Fruit fly (Drosophila melanogaster) whole organism, embryonic: ENCODE measurements around the gene Abl.

Experiments used
- Abd-B ChIP-seq: fragments of 200-800 bp; sonication (Bioruptor generic); optimal IDR thresholded peaks from 2 replicates; lab custom pipeline; 2018; ENCODE audit warnings: missing biosample characterization, mild to moderate bottlenecking, missing genetic modification characterization, moderate library complexity
- Aef1 ChIP-seq: fragments of 200-800 bp; sonication (Bioruptor generic); IDR thresholded peaks from 3 replicates; pipeline ENCODE4 v1.3.6; 2022; ENCODE audit warnings: missing biosample characterization, missing genetic modification characterization
- Bteb2 ChIP-seq: fragments of 200-800 bp; sonication (Bioruptor generic); optimal IDR thresholded peaks from 2 replicates; lab custom pipeline; 2016; ENCODE audit warnings: missing biosample characterization, missing genetic modification characterization
- CG10267 ChIP-seq: fragments of 200-800 bp; sonication (Bioruptor generic); optimal IDR thresholded peaks from 2 replicates; lab custom pipeline; 2018; ENCODE audit warnings: missing biosample characterization, mild to moderate bottlenecking, missing genetic modification characterization, moderate library complexity
- CG10431 ChIP-seq: fragments of 200-800 bp; sonication (Bioruptor generic); optimal IDR thresholded peaks from 3 replicates; lab custom pipeline; 2018; ENCODE audit warnings: missing biosample characterization, mild to moderate bottlenecking, missing genetic modification characterization
- CG10654 ChIP-seq: fragments of 200-800 bp; sonication (Bioruptor generic); optimal IDR thresholded peaks from 2 replicates; lab custom pipeline; 2016; ENCODE audit warnings: missing biosample characterization, missing genetic modification characterization
- CG11093 ChIP-seq: fragments of 200-800 bp; sonication (Bioruptor generic); IDR thresholded peaks from 3 replicates; pipeline ENCODE4 v1.3.6; 2022; ENCODE audit warnings: missing biosample characterization, missing genetic modification characterization
- CG12391 ChIP-seq: fragments of 200-800 bp; sonication (Bioruptor generic); optimal IDR thresholded peaks from 3 replicates; lab custom pipeline; 2018; ENCODE audit warnings: missing biosample characterization, mild to moderate bottlenecking, missing genetic modification characterization, moderate library complexity
- CG13296 ChIP-seq: fragments of 200-800 bp; sonication (Bioruptor generic); optimal IDR thresholded peaks from 3 replicates; lab custom pipeline; 2018; ENCODE audit warnings: missing biosample characterization, mild to moderate bottlenecking, missing genetic modification characterization
- CG17568 ChIP-seq: fragments of 200-800 bp; sonication (Bioruptor generic); optimal IDR thresholded peaks from 2 replicates; lab custom pipeline; 2018; ENCODE audit warnings: missing biosample characterization, mild to moderate bottlenecking, missing genetic modification characterization, moderate library complexity
- CG18619 ChIP-seq: fragments of 200-800 bp; sonication (Bioruptor generic); optimal IDR thresholded peaks from 3 replicates; lab custom pipeline; 2017; ENCODE audit warnings: missing biosample characterization, mild to moderate bottlenecking, missing genetic modification characterization
- CG18764 ChIP-seq: fragments of 200-800 bp; sonication (Bioruptor generic); optimal IDR thresholded peaks from 3 replicates; lab custom pipeline; 2016; ENCODE audit warnings: missing biosample characterization, missing genetic modification characterization
- CG2678 ChIP-seq: fragments of 200-800 bp; sonication (Bioruptor generic); optimal IDR thresholded peaks from 3 replicates; lab custom pipeline; 2019; ENCODE audit warnings: missing biosample characterization, mild to moderate bottlenecking, missing genetic modification characterization, moderate library complexity
- CG3163 ChIP-seq: fragments of 200-800 bp; sonication (Bioruptor generic); optimal IDR thresholded peaks from 3 replicates; lab custom pipeline; 2016; ENCODE audit warnings: missing biosample characterization, missing genetic modification characterization
- CG34224 ChIP-seq: fragments of 200-800 bp; sonication (Bioruptor generic); IDR thresholded peaks from 3 replicates; pipeline ENCODE4 v1.3.6; 2022; ENCODE audit warnings: missing biosample characterization, missing genetic modification characterization; ENCODE audit not compliant: partially characterized antibody
- CG3995 ChIP-seq: fragments of 200-800 bp; sonication (Bioruptor generic); optimal IDR thresholded peaks from 3 replicates; lab custom pipeline; 2016; ENCODE audit warnings: missing biosample characterization, missing genetic modification characterization
- CG4730 ChIP-seq: fragments of 200-800 bp; sonication (Bioruptor generic); IDR thresholded peaks from 2 replicates; pipeline ENCODE4 v1.3.6; 2022; ENCODE audit warnings: missing biosample characterization, missing genetic modification characterization
- CG5953 ChIP-seq: fragments of 200-800 bp; sonication (Bioruptor generic); IDR thresholded peaks from 2 replicates; pipeline ENCODE4 v1.3.6; 2022; ENCODE audit warnings: missing biosample characterization, missing genetic modification characterization
- CG6254 ChIP-seq: fragments of 200-800 bp; sonication (Bioruptor generic); optimal IDR thresholded peaks from 3 replicates; lab custom pipeline; 2017; ENCODE audit warnings: mild to moderate bottlenecking, missing biosample characterization, missing genetic modification reagents, missing genetic modification characterization
- CG6689 ChIP-seq: fragments of 200-800 bp; sonication (Bioruptor generic); IDR thresholded peaks from 2 replicates; pipeline ENCODE4 v1.3.6; 2022; ENCODE audit warnings: missing biosample characterization, missing genetic modification characterization
- Fer3 ChIP-seq: fragments of 200-800 bp; sonication (Bioruptor generic); optimal IDR thresholded peaks from 2 replicates; lab custom pipeline; 2018; ENCODE audit warnings: missing biosample characterization, mild to moderate bottlenecking, missing genetic modification characterization, moderate library complexity
- NFAT ChIP-seq: fragments of 200-800 bp; sonication (Bioruptor generic); IDR thresholded peaks from 2 replicates; pipeline ENCODE4 v1.3.6; 2022; ENCODE audit warnings: missing biosample characterization, missing genetic modification characterization
- Optix ChIP-seq: fragments of 200-800 bp; sonication (Bioruptor generic); IDR thresholded peaks from 3 replicates; pipeline ENCODE4 v1.3.6; 2022; ENCODE audit warnings: missing biosample characterization, missing genetic modification characterization
- Sox100B ChIP-seq: fragments of 200-800 bp; sonication (Bioruptor generic); optimal IDR thresholded peaks from 3 replicates; lab custom pipeline; 2018; ENCODE audit warnings: missing biosample characterization, mild to moderate bottlenecking, missing genetic modification characterization
- TFAM ChIP-seq: fragments of 200-800 bp; sonication (Bioruptor generic); optimal IDR thresholded peaks from 2 replicates; lab custom pipeline; 2017; ENCODE audit warnings: missing biosample characterization, missing genetic modification characterization, inconsistent platforms
- Tbp ChIP-seq: fragments of >200 bp; optimal IDR thresholded peaks from 2 replicates; lab custom pipeline; 2018; ENCODE audit warnings: missing biosample characterization, missing genetic modification characterization
- Xbp1 ChIP-seq: fragments of 200-800 bp; sonication (Bioruptor generic); optimal IDR thresholded peaks from 3 replicates; lab custom pipeline; 2016; ENCODE audit warnings: missing biosample characterization, mild to moderate bottlenecking, missing genetic modification characterization
- ab ChIP-seq: fragments of 200-800 bp; sonication (Bioruptor generic); optimal IDR thresholded peaks from 2 replicates; lab custom pipeline; 2016; ENCODE audit warnings: missing biosample characterization, missing genetic modification characterization
- abd-A ChIP-seq: fragments of 200-800 bp; sonication (Bioruptor generic); optimal IDR thresholded peaks from 3 replicates; lab custom pipeline; 2019; ENCODE audit warnings: missing biosample characterization, mild to moderate bottlenecking, missing genetic modification characterization, moderate library complexity
- ash1 ChIP-seq: fragments of 200-800 bp; sonication (Bioruptor generic); optimal IDR thresholded peaks from 2 replicates; lab custom pipeline; 2018; ENCODE audit warnings: missing biosample characterization, mild to moderate bottlenecking, missing genetic modification characterization
- chm ChIP-seq: fragments of 200-800 bp; sonication (Bioruptor generic); IDR thresholded peaks from 2 replicates; pipeline ENCODE4 v1.3.6; 2022; ENCODE audit warnings: missing biosample characterization, missing genetic modification characterization
- cwo ChIP-seq: fragments of 200-800 bp; sonication (Bioruptor generic); optimal IDR thresholded peaks from 3 replicates; lab custom pipeline; 2017; ENCODE audit warnings: missing biosample characterization, missing genetic modification characterization, mild to moderate bottlenecking, moderate library complexity, missing genetic modification reagents
- da ChIP-seq: fragments of 200-800 bp; sonication (Bioruptor generic); optimal IDR thresholded peaks from 2 replicates; lab custom pipeline; 2016; ENCODE audit warnings: missing biosample characterization, missing genetic modification characterization
- fd3F ChIP-seq: fragments of 200-800 bp; sonication (Bioruptor generic); optimal IDR thresholded peaks from 2 replicates; lab custom pipeline; 2018; ENCODE audit warnings: missing biosample characterization, mild to moderate bottlenecking, missing genetic modification characterization, moderate library complexity
- gce ChIP-seq: fragments of 200-800 bp; sonication (Bioruptor generic); IDR thresholded peaks from 3 replicates; pipeline ENCODE4 v1.3.6; 2022; ENCODE audit warnings: missing biosample characterization, missing genetic modification characterization
- gfzf ChIP-seq: fragments of 200-800 bp; sonication (Bioruptor generic); optimal IDR thresholded peaks from 2 replicates; lab custom pipeline; 2016; ENCODE audit warnings: missing biosample characterization, mild to moderate bottlenecking, missing genetic modification characterization, moderate library complexity
- gsb-n ChIP-seq: fragments of 200-800 bp; sonication (Bioruptor generic); optimal IDR thresholded peaks from 3 replicates; lab custom pipeline; 2018; ENCODE audit warnings: missing biosample characterization, mild to moderate bottlenecking, missing genetic modification characterization
- gt ChIP-seq: fragments of 200-800 bp; sonication (Bioruptor generic); IDR thresholded peaks from 2 replicates; pipeline ENCODE4 v1.3.6; 2022; ENCODE audit warnings: missing biosample characterization, missing genetic modification characterization
- her ChIP-seq: fragments of 200-800 bp; sonication (Bioruptor generic); optimal IDR thresholded peaks from 2 replicates; lab custom pipeline; 2016; ENCODE audit warnings: missing biosample characterization, missing genetic modification characterization
- hth ChIP-seq: fragments of >200 bp; optimal IDR thresholded peaks from 2 replicates; lab custom pipeline; 2017; ENCODE audit warnings: inconsistent platforms
- klu ChIP-seq: fragments of 200-800 bp; sonication (Bioruptor generic); IDR thresholded peaks from 2 replicates; pipeline ENCODE4 v1.3.6; 2022; ENCODE audit warnings: missing biosample characterization, missing genetic modification characterization
- mirr ChIP-seq: fragments of 200-800 bp; sonication (Bioruptor generic); optimal IDR thresholded peaks from 3 replicates; lab custom pipeline; 2018; ENCODE audit warnings: missing biosample characterization, mild to moderate bottlenecking, missing genetic modification characterization
- p53 ChIP-seq: fragments of 200-800 bp; sonication (Bioruptor generic); optimal IDR thresholded peaks from 2 replicates; lab custom pipeline; 2016; ENCODE audit warnings: missing biosample characterization, missing genetic modification characterization
- pros ChIP-seq: fragments of 200-800 bp; sonication (Bioruptor generic); optimal IDR thresholded peaks from 3 replicates; lab custom pipeline; 2019; ENCODE audit warnings: missing biosample characterization, mild to moderate bottlenecking, missing genetic modification characterization, moderate library complexity
- scrt ChIP-seq: fragments of 200-800 bp; sonication (Bioruptor generic); optimal IDR thresholded peaks from 2 replicates; lab custom pipeline; 2018; ENCODE audit warnings: missing biosample characterization, mild to moderate bottlenecking, missing genetic modification characterization, moderate library complexity
- sens-2 ChIP-seq: fragments of 200-800 bp; sonication (Bioruptor generic); IDR thresholded peaks from 2 replicates; pipeline ENCODE4 v1.3.6; 2022; ENCODE audit warnings: missing biosample characterization, missing genetic modification characterization
- sisA ChIP-seq: fragments of 200-800 bp; sonication (Bioruptor generic); IDR thresholded peaks from 2 replicates; pipeline ENCODE4 v1.3.6; 2022; ENCODE audit warnings: missing biosample characterization, missing genetic modification characterization
- sob ChIP-seq: fragments of 200-800 bp; sonication (Bioruptor generic); IDR thresholded peaks from 2 replicates; pipeline ENCODE4 v1.3.6; 2022; ENCODE audit warnings: missing biosample characterization, missing genetic modification characterization
- twi ChIP-seq: fragments of 200-800 bp; optimal IDR thresholded peaks from 2 replicates; lab custom pipeline; 2019; ENCODE audit warnings: missing biosample characterization, mild to moderate bottlenecking, missing genetic modification characterization, moderate library complexity
- unc-4 ChIP-seq: fragments of 200-800 bp; sonication (Bioruptor generic); IDR thresholded peaks from 2 replicates; pipeline ENCODE4 v1.3.6; 2022; ENCODE audit warnings: missing biosample characterization, missing genetic modification characterization; ENCODE audit not compliant: partially characterized antibody
- wor ChIP-seq: fragments of 200-800 bp; sonication (Bioruptor generic); IDR thresholded peaks from 2 replicates; pipeline ENCODE4 v1.3.6; 2022; ENCODE audit warnings: missing biosample characterization, missing genetic modification characterization
- zfh1 ChIP-seq: fragments of 200-800 bp; sonication (Bioruptor generic); IDR thresholded peaks from 3 replicates; pipeline ENCODE4 v1.3.6; 2022; ENCODE audit warnings: missing biosample characterization, missing genetic modification characterization

Abl gene

dm6 chr3L:16609120-16609519, 38.6 kb downstream of the Abl start, which contains the start of gene CG4098 (continued):
- TF ChIP-seq CG10654 (GFP tag; lab: Kevin White, UChicago) (peak; percentile 30), gsb-n (tag; lab: Kevin White, UChicago) (no peak), CG18619 (GFP tag; lab: Kevin White, UChicago) (peak; percentile 20), Fer3 (tag; lab: Kevin White, UChicago) (peak; percentile 54), ab (GFP tag; lab: Kevin White, UChicago) (peak; percentile 12), CG34224 (no peak), CG18764 (GFP tag; lab: Kevin White, UChicago) (no peak), Abd-B (peak; percentile 5), chm (peak; percentile 62), hth (lab: Kevin White, UChicago) (no peak), gce (0 out of 3 replicates have a peak, but pooled peaks have one; percentile 64), sob (GFP tag; lab: Robert Waterston, UW) (peak; percentile 82), abd-A (tag; lab: Kevin White, UChicago) (no peak), TFAM (GFP tag; lab: Kevin White, UChicago) (no peak), CG12391 (peak; percentile 53), twi (tag; lab: Kevin White, UChicago) (no peak), Bteb2 (no peak), NFAT (GFP tag; lab: Robert Waterston, UW) (peak; percentile 78), CG3995 (GFP tag; lab: Kevin White, UChicago) (peak; percentile 80), CG6689 (GFP tag; lab: Robert Waterston, UW) (peak; percentile 47; the same call in 1 of the 2 replicates), Xbp1 (GFP tag; lab: Kevin White, UChicago) (peak; percentile 80), CG3163 (GFP tag; lab: Kevin White, UChicago) (no peak), gt (GFP tag; lab: Robert Waterston, UW) (no peak), sisA (peak; percentile 65), wor (GFP tag; lab: Robert Waterston, UW) (no peak), zfh1 (GFP tag; lab: Robert Waterston, UW) (peak; percentile 81), sens-2 (no peak), CG17568 (GFP tag; lab: Kevin White, UChicago) (no peak), Sox100B (GFP tag; lab: Kevin White, UChicago) (no peak), gfzf (peak; percentile 77), pros (no peak), p53 (GFP tag; lab: Kevin White, UChicago) (no peak), CG11093 (no peak), fd3F (GFP tag; lab: Kevin White, UChicago) (no peak), CG10267 (peak; percentile 44), cwo (GFP tag; lab: Kevin White, UChicago) (peak; percentile 39), klu (no peak), CG2678 (tag; lab: Kevin White, UChicago) (peak; percentile 38), CG10431 (no peak), Tbp (GFP tag; lab: Kevin White, UChicago) (no peak), scrt (no peak), unc-4 (GFP tag; lab: Robert Waterston, UW) (no peak), Optix (GFP tag; lab: Robert Waterston, UW) (peak; percentile 50; the same call in 2 of the 3 replicates), ash1 (GFP tag; lab: Kevin White, UChicago) (peak; percentile 25), da (GFP tag; lab: Kevin White, UChicago) (no peak), CG13296 (peak; percentile 28), CG5953 (GFP tag; lab: Robert Waterston, UW) (no peak), CG6254 (GFP tag; lab: Kevin White, UChicago) (no peak), her (GFP tag; lab: Kevin White, UChicago) (peak; percentile 71), Aef1 (GFP tag; lab: Robert Waterston, UW) (peak; percentile 58), mirr (GFP tag; lab: Kevin White, UChicago) (peak; percentile 55), CG4730 (GFP tag; lab: Robert Waterston, UW) (peak; percentile 45; the same call in 1 of the 2 replicates)
